Worm (Caenorhabditis elegans) whole organism, midembryonic: ENCODE data around the gene cest-17.

ENCODE experiments used
- T22C8.4 ChIP-seq: fragments of 200-800 bp; sonication (Bioruptor generic); IDR thresholded peaks from 2 replicates; pipeline ENCODE4 v1.3.6; 2022; ENCODE audit warnings: missing genetic modification characterization, missing compliant biosample characterization
- med-1 ChIP-seq: sonication (generic microtip); optimal IDR thresholded peaks from 2 replicates; lab custom pipeline; 2017; ENCODE audit warnings: missing genetic modification characterization, mild to moderate bottlenecking, missing compliant biosample characterization, antibody characterized with exemption, missing genetic modification reagents; ENCODE audit not compliant: insufficient read depth
- ref-1 ChIP-seq: fragments of 200-800 bp; sonication (Bioruptor generic); conservative IDR thresholded peaks from 2 replicates; pipeline ENCODE4 v1.3.6; 2022; ENCODE audit warnings: missing genetic modification reagents, missing genetic modification characterization, missing compliant biosample characterization
- tab-1 ChIP-seq: fragments of 200-800 bp; sonication (Bioruptor generic); IDR thresholded peaks from 2 replicates; pipeline ENCODE4 v1.3.6; 2022; ENCODE audit warnings: missing genetic modification characterization, missing compliant biosample characterization
- ztf-23 ChIP-seq: fragments of 200-800 bp; sonication (Bioruptor generic); IDR thresholded peaks from 2 replicates; pipeline ENCODE4 v1.3.6; 2022; ENCODE audit warnings: missing genetic modification reagents, missing genetic modification characterization, missing compliant biosample characterization
- ztf-29 ChIP-seq: fragments of 200-800 bp; sonication (Bioruptor generic); IDR thresholded peaks from 2 replicates; pipeline ENCODE4 v1.3.6; 2022; ENCODE audit warnings: missing genetic modification reagents, missing genetic modification characterization, missing compliant biosample characterization

DNA sequence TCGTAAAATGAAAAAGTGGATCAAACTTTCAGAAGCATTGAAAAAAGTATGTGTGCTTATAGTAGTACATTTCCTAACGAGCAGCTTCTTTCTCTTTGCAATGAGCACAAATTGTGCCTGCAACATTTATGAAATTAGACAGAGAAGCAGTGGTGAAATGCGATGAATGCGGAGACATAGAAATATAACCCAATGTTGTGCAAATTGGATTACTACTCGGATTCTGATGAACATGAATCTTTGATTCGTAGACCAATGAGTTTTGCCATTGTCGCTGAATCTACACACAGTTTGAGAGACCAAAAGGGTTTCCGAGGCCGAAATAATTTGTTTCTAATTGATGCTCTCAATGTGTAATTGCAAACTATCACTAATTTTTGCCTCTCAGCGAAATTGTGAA lies 50.8 kb downstream of the cest-17 start:
- TF ChIP-seq T22C8.4 (GFP tag; lab: Robert Waterston, UW) (no peak), ref-1 (GFP tag; lab: Robert Waterston, UW) (no peak), ztf-23 (GFP tag; lab: Robert Waterston, UW) (no peak), ztf-29 (no peak), med-1 (GFP tag; lab: Kevin White, UChicago) (no peak), tab-1 (GFP tag; lab: Robert Waterston, UW) (no peak)
